Fruit fly (Drosophila melanogaster) whole organism, embryonic: ENCODE results near the gene CG42525.

Experiments
- ATbp ChIP-seq: fragments of 200-800 bp; sonication (Bioruptor generic); optimal IDR thresholded peaks from 2 replicates; lab custom pipeline; 2017; ENCODE audit warnings: missing biosample characterization, mild to moderate bottlenecking, missing genetic modification characterization, missing genetic modification reagents
- Ada2b ChIP-seq: fragments of 200-800 bp; sonication (Bioruptor generic); IDR thresholded peaks from 2 replicates; pipeline ENCODE4 v1.3.6; 2022; ENCODE audit warnings: missing biosample characterization, missing genetic modification characterization
- CG10543 ChIP-seq: fragments of 200-800 bp; sonication (Bioruptor generic); optimal IDR thresholded peaks from 3 replicates; lab custom pipeline; 2017; ENCODE audit warnings: missing biosample characterization, mild to moderate bottlenecking, missing genetic modification characterization, moderate library complexity
- CG10654 ChIP-seq: fragments of 200-800 bp; sonication (Bioruptor generic); optimal IDR thresholded peaks from 2 replicates; lab custom pipeline; 2016; ENCODE audit warnings: missing biosample characterization, missing genetic modification characterization
- CG10979 ChIP-seq: fragments of 200-800 bp; sonication (Bioruptor generic); optimal IDR thresholded peaks from 2 replicates; lab custom pipeline; 2018; ENCODE audit warnings: missing biosample characterization, mild to moderate bottlenecking, missing genetic modification characterization, moderate library complexity
- CG11504 ChIP-seq: fragments of 200-800 bp; sonication (Bioruptor generic); optimal IDR thresholded peaks from 3 replicates; lab custom pipeline; 2019; ENCODE audit warnings: missing biosample characterization, mild to moderate bottlenecking, missing genetic modification characterization, moderate library complexity
- CG1233 ChIP-seq: fragments of 200-800 bp; sonication (Bioruptor generic); optimal IDR thresholded peaks from 4 replicates; lab custom pipeline; 2018; ENCODE audit warnings: missing biosample characterization, mild to moderate bottlenecking, missing genetic modification characterization
- CG12942 ChIP-seq: fragments of 200-800 bp; sonication (Bioruptor generic); optimal IDR thresholded peaks from 3 replicates; lab custom pipeline; 2016; ENCODE audit warnings: missing biosample characterization, missing genetic modification characterization
- CG17829 ChIP-seq: fragments of 200-800 bp; optimal IDR thresholded peaks from 2 replicates; lab custom pipeline; 2019; ENCODE audit warnings: missing biosample characterization, mild to moderate bottlenecking, missing genetic modification characterization, moderate library complexity
- CG1792 ChIP-seq: fragments of 200-800 bp; sonication (Bioruptor generic); optimal IDR thresholded peaks from 2 replicates; lab custom pipeline; 2016; ENCODE audit warnings: missing biosample characterization, missing genetic modification characterization
- CG2712 ChIP-seq: fragments of 200-800 bp; optimal IDR thresholded peaks from 3 replicates; lab custom pipeline; 2019; ENCODE audit warnings: missing biosample characterization, mild to moderate bottlenecking, missing genetic modification characterization, moderate library complexity
- CG30020 ChIP-seq: fragments of 200-800 bp; optimal IDR thresholded peaks from 2 replicates; lab custom pipeline; 2019; ENCODE audit warnings: missing biosample characterization, mild to moderate bottlenecking, missing genetic modification characterization, moderate library complexity
- CG31224 ChIP-seq: fragments of 200-800 bp; sonication (Bioruptor generic); IDR thresholded peaks from 2 replicates; pipeline ENCODE4 v1.3.6; 2022; ENCODE audit warnings: missing biosample characterization, missing genetic modification characterization
- CG31441 ChIP-seq: fragments of 200-800 bp; sonication (Bioruptor generic); IDR thresholded peaks from 2 replicates; pipeline ENCODE4 v1.3.6; 2022; ENCODE audit warnings: missing biosample characterization, missing genetic modification characterization
- CG32772 ChIP-seq: fragments of 200-800 bp; sonication (Bioruptor generic); IDR thresholded peaks from 2 replicates; pipeline ENCODE4 v1.3.6; 2022; ENCODE audit warnings: missing biosample characterization, missing genetic modification characterization
- CG3838 ChIP-seq: fragments of 200-800 bp; sonication (Bioruptor generic); optimal IDR thresholded peaks from 3 replicates; lab custom pipeline; 2016; ENCODE audit warnings: missing biosample characterization, missing genetic modification characterization
- CG42726 ChIP-seq: fragments of 200-800 bp; sonication (Bioruptor generic); IDR thresholded peaks from 2 replicates; pipeline ENCODE4 v1.3.6; 2022; ENCODE audit warnings: missing biosample characterization, missing genetic modification characterization; ENCODE audit not compliant: partially characterized antibody
- CG4854 ChIP-seq: fragments of 200-800 bp; sonication (Bioruptor generic); optimal IDR thresholded peaks from 2 replicates; lab custom pipeline; 2016; ENCODE audit warnings: missing biosample characterization, missing genetic modification characterization, inconsistent platforms
- CG8359 ChIP-seq: fragments of 200-800 bp; sonication (Bioruptor generic); optimal IDR thresholded peaks from 2 replicates; lab custom pipeline; 2017; ENCODE audit warnings: missing biosample characterization, mild to moderate bottlenecking, missing genetic modification characterization, borderline replicate concordance
- CG9932 ChIP-seq: fragments of 200-800 bp; sonication (Bioruptor generic); IDR thresholded peaks from 2 replicates; pipeline ENCODE4 v1.3.6; 2022; ENCODE audit warnings: missing biosample characterization, missing genetic modification characterization
- CHES-1-like ChIP-seq: fragments of 200-800 bp; sonication (Bioruptor generic); optimal IDR thresholded peaks from 2 replicates; lab custom pipeline; 2016; ENCODE audit warnings: missing biosample characterization, missing genetic modification characterization
- Dll ChIP-seq: fragments of 200-800 bp; sonication (Bioruptor generic); IDR thresholded peaks from 4 replicates; pipeline ENCODE4 v1.3.6; 2022; ENCODE audit warnings: missing biosample characterization, missing genetic modification characterization; ENCODE audit not compliant: partially characterized antibody
- Doc2 ChIP-seq: fragments of 200-800 bp; sonication (Bioruptor generic); IDR thresholded peaks from 2 replicates; pipeline ENCODE4 v1.3.6; 2022; ENCODE audit warnings: missing biosample characterization, missing genetic modification characterization
- Dref ChIP-seq: fragments of 200-800 bp; sonication (Bioruptor generic); IDR thresholded peaks from 2 replicates; pipeline ENCODE4 v1.3.6; 2022; ENCODE audit warnings: missing biosample characterization, missing genetic modification characterization
- E2f1 ChIP-seq: fragments of 200-800 bp; sonication (Bioruptor generic); IDR thresholded peaks from 2 replicates; pipeline ENCODE4 v1.3.6; 2022; ENCODE audit warnings: missing biosample characterization, missing genetic modification characterization
- HLH4C ChIP-seq: fragments of 200-800 bp; sonication (Bioruptor generic); IDR thresholded peaks from 3 replicates; pipeline ENCODE4 v1.3.6; 2022; ENCODE audit warnings: missing biosample characterization, missing genetic modification characterization; ENCODE audit not compliant: partially characterized antibody
- Meics ChIP-seq: fragments of 200-800 bp; sonication (Bioruptor generic); optimal IDR thresholded peaks from 2 replicates; lab custom pipeline; 2017; ENCODE audit warnings: missing biosample characterization, mild to moderate bottlenecking, missing genetic modification characterization
- Mes4 ChIP-seq: fragments of 200-800 bp; sonication (Bioruptor generic); optimal IDR thresholded peaks from 2 replicates; lab custom pipeline; 2016; ENCODE audit warnings: missing biosample characterization, missing genetic modification characterization
- NC2β ChIP-seq: fragments of 200-800 bp; sonication (Bioruptor generic); optimal IDR thresholded peaks from 2 replicates; lab custom pipeline; 2016; ENCODE audit warnings: missing biosample characterization, missing genetic modification characterization
- PHDP ChIP-seq: fragments of 200-800 bp; sonication (Bioruptor generic); optimal IDR thresholded peaks from 3 replicates; lab custom pipeline; 2018; ENCODE audit warnings: missing biosample characterization, mild to moderate bottlenecking, missing genetic modification characterization, moderate library complexity
- Sin3A ChIP-seq: fragments of >200 bp; optimal IDR thresholded peaks from 2 replicates; lab custom pipeline; 2018
- Sox102F ChIP-seq: fragments of 200-800 bp; sonication (Bioruptor generic); optimal IDR thresholded peaks from 2 replicates; lab custom pipeline; 2018; ENCODE audit warnings: missing biosample characterization, mild to moderate bottlenecking, missing genetic modification characterization, moderate library complexity
- Spps ChIP-seq: fragments of 200-800 bp; sonication (Bioruptor generic); optimal IDR thresholded peaks from 2 replicates; lab custom pipeline; 2018; ENCODE audit warnings: missing biosample characterization, mild to moderate bottlenecking, missing genetic modification characterization
- YL-1 ChIP-seq: fragments of 200-800 bp; sonication (Bioruptor generic); optimal IDR thresholded peaks from 3 replicates; lab custom pipeline; 2017; ENCODE audit warnings: missing biosample characterization, mild to moderate bottlenecking, missing genetic modification characterization
- ara ChIP-seq: fragments of 200-800 bp; sonication (Bioruptor generic); IDR thresholded peaks from 2 replicates; pipeline ENCODE4 v1.3.6; 2022; ENCODE audit warnings: missing biosample characterization, missing genetic modification characterization
- cg ChIP-seq: fragments of 200-800 bp; sonication (Bioruptor generic); optimal IDR thresholded peaks from 3 replicates; lab custom pipeline; 2019; ENCODE audit warnings: missing biosample characterization, mild to moderate bottlenecking, missing genetic modification characterization, moderate library complexity
- chm ChIP-seq: fragments of 200-800 bp; sonication (Bioruptor generic); IDR thresholded peaks from 2 replicates; pipeline ENCODE4 v1.3.6; 2022; ENCODE audit warnings: missing biosample characterization, missing genetic modification characterization
- ci ChIP-seq: fragments of 200-800 bp; sonication (Bioruptor generic); IDR thresholded peaks from 3 replicates; pipeline ENCODE4 v1.3.6; 2022; ENCODE audit warnings: missing biosample characterization, missing genetic modification characterization
- dati ChIP-seq: fragments of 200-800 bp; sonication (Bioruptor generic); IDR thresholded peaks from 2 replicates; pipeline ENCODE4 v1.3.6; 2022; ENCODE audit warnings: missing biosample characterization, missing genetic modification characterization
- exex ChIP-seq: fragments of 200-800 bp; sonication (Bioruptor generic); optimal IDR thresholded peaks from 4 replicates; lab custom pipeline; 2018; ENCODE audit warnings: missing biosample characterization, mild to moderate bottlenecking, missing genetic modification characterization, moderate library complexity
- gsb-n ChIP-seq: fragments of 200-800 bp; sonication (Bioruptor generic); optimal IDR thresholded peaks from 3 replicates; lab custom pipeline; 2018; ENCODE audit warnings: missing biosample characterization, mild to moderate bottlenecking, missing genetic modification characterization
- hb ChIP-seq: fragments of 200-800 bp; sonication (Bioruptor generic); IDR thresholded peaks from 3 replicates; pipeline ENCODE4 v1.3.6; 2022; ENCODE audit warnings: missing biosample characterization, missing genetic modification characterization; ENCODE audit not compliant: partially characterized antibody
- kay ChIP-seq: fragments of 200-800 bp; sonication (Bioruptor generic); optimal IDR thresholded peaks from 2 replicates; lab custom pipeline; 2016; ENCODE audit warnings: missing biosample characterization, missing genetic modification characterization
- lab ChIP-seq: fragments of 200-800 bp; sonication (Bioruptor generic); optimal IDR thresholded peaks from 3 replicates; lab custom pipeline; 2017; ENCODE audit warnings: missing biosample characterization, missing genetic modification characterization, mild to moderate bottlenecking, moderate library complexity, missing genetic modification reagents
- luna ChIP-seq: fragments of 200-800 bp; sonication (Bioruptor generic); optimal IDR thresholded peaks from 2 replicates; lab custom pipeline; 2016; ENCODE audit warnings: missing biosample characterization, missing genetic modification characterization
- nom ChIP-seq: fragments of 200-800 bp; sonication (Bioruptor generic); optimal IDR thresholded peaks from 2 replicates; lab custom pipeline; 2017; ENCODE audit warnings: missing biosample characterization, missing genetic modification characterization, mild to moderate bottlenecking, moderate library complexity, missing genetic modification reagents
- pfk ChIP-seq: fragments of 200-800 bp; sonication (Bioruptor generic); optimal IDR thresholded peaks from 2 replicates; lab custom pipeline; 2018; ENCODE audit warnings: missing biosample characterization, mild to moderate bottlenecking, missing genetic modification characterization, moderate library complexity
- phol ChIP-seq: fragments of 200-800 bp; sonication (Bioruptor generic); optimal IDR thresholded peaks from 3 replicates; lab custom pipeline; 2018; ENCODE audit warnings: missing biosample characterization, mild to moderate bottlenecking, missing genetic modification characterization, moderate library complexity
- salm ChIP-seq: fragments of 200-800 bp; sonication (Bioruptor generic); optimal IDR thresholded peaks from 2 replicates; lab custom pipeline; 2018; ENCODE audit warnings: missing biosample characterization, mild to moderate bottlenecking, missing genetic modification characterization
- scrt ChIP-seq: fragments of 200-800 bp; sonication (Bioruptor generic); optimal IDR thresholded peaks from 2 replicates; lab custom pipeline; 2018; ENCODE audit warnings: missing biosample characterization, mild to moderate bottlenecking, missing genetic modification characterization, moderate library complexity
- sob ChIP-seq: fragments of 200-800 bp; sonication (Bioruptor generic); IDR thresholded peaks from 2 replicates; pipeline ENCODE4 v1.3.6; 2022; ENCODE audit warnings: missing biosample characterization, missing genetic modification characterization
- twi ChIP-seq: fragments of 200-800 bp; optimal IDR thresholded peaks from 2 replicates; lab custom pipeline; 2019; ENCODE audit warnings: missing biosample characterization, mild to moderate bottlenecking, missing genetic modification characterization, moderate library complexity

CG42525 gene

DNA sequence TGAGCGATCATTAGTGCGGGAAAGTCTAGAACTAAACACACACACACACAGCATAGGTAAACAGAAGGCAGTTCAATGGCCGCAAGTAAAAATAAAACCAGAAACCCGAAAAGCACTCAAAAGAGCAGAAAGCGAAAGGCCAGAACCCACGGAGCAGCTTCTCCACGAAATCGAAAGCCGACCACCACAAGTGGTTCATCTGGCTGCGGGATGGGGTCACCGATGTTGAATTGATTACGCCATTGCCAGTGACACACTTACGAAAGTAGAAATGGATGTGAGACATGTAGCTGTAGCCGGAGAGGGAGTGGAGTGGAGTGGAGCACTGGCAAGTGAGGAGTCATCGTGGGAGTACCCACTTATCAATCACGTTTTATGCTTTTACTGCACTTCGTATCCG lies 48.1 kb downstream of the CG42525 start (continued):
- TF ChIP-seq kay (no peak), gsb-n (tag; lab: Kevin White, UChicago) (peak; percentile 50), NC2β (GFP tag; lab: Kevin White, UChicago) (no peak), CG1233 (GFP tag; lab: Kevin White, UChicago) (no peak), phol (tag; lab: Kevin White, UChicago) (no peak), Dref (no peak), Sox102F (no peak), nom (GFP tag; lab: Kevin White, UChicago) (no peak), exex (tag; lab: Kevin White, UChicago) (no peak), twi (tag; lab: Kevin White, UChicago) (peak; percentile 33), ci (no peak), salm (no peak), CG10654 (no peak), CG12942 (GFP tag; lab: Kevin White, UChicago) (no peak), Spps (tag; lab: Kevin White, UChicago) (peak; percentile 59), CG2712 (tag; lab: Kevin White, UChicago) (peak; percentile 34), ATbp (GFP tag; lab: Kevin White, UChicago) (no peak), CG32772 (GFP tag; lab: Robert Waterston, UW) (no peak), cg (peak; percentile 24), HLH4C (no peak), scrt (GFP tag; lab: Kevin White, UChicago) (no peak), CG8359 (GFP tag; lab: Kevin White, UChicago) (no peak), Doc2 (GFP tag; lab: Robert Waterston, UW) (no peak), CG11504 (tag; lab: Kevin White, UChicago) (no peak), CG31224 (GFP tag; lab: Robert Waterston, UW) (no peak), sob (GFP tag; lab: Robert Waterston, UW) (no peak), CG1792 (GFP tag; lab: Kevin White, UChicago) (no peak), CG10543 (no peak), CG3838 (GFP tag; lab: Kevin White, UChicago) (no peak), dati (GFP tag; lab: Robert Waterston, UW) (no peak), PHDP (tag; lab: Kevin White, UChicago) (no peak), chm (GFP tag; lab: Robert Waterston, UW) (no peak; the same call in 1 of the 2 replicates), CG10979 (tag; lab: Kevin White, UChicago) (peak; percentile 14), CG17829 (tag; lab: Kevin White, UChicago) (peak; percentile 16), CHES-1-like (GFP tag; lab: Kevin White, UChicago) (no peak), lab (GFP tag; lab: Kevin White, UChicago) (no peak), CG9932 (GFP tag; lab: Robert Waterston, UW) (no peak), CG4854 (GFP tag; lab: Kevin White, UChicago) (no peak), Dll (GFP tag; lab: Robert Waterston, UW) (no peak), E2f1 (GFP tag; lab: Robert Waterston, UW) (no peak), CG42726 (GFP tag; lab: Robert Waterston, UW) (no peak), Mes4 (GFP tag; lab: Kevin White, UChicago) (no peak), ara (GFP tag; lab: Robert Waterston, UW) (0 out of 2 replicates have a peak, but pooled peaks have one; percentile 44), CG30020 (tag; lab: Kevin White, UChicago) (no peak), luna (no peak), Sin3A (lab: Kevin White, UChicago) (no peak), pfk (no peak), YL-1 (GFP tag; lab: Kevin White, UChicago) (no peak), Meics (GFP tag; lab: Kevin White, UChicago) (no peak), Ada2b (no peak), hb (GFP tag; lab: Robert Waterston, UW) (no peak), CG31441 (GFP tag; lab: Robert Waterston, UW) (peak; percentile 28; the same call in 1 of the 2 replicates)
